Worm (Caenorhabditis elegans) whole organism, L4 larva: ENCODE results near the gene ver-1.

Experiments used
- D1046.2 ChIP-seq: fragments of 200-800 bp; sonication (Bioruptor generic); IDR thresholded peaks from 2 replicates; pipeline ENCODE4 v1.3.6; 2022; ENCODE audit warnings: missing genetic modification characterization, missing compliant biosample characterization
- F49E8.2 ChIP-seq: sonication (generic microtip); optimal IDR thresholded peaks from 2 replicates; lab custom pipeline; 2016; ENCODE audit warnings: missing compliant biosample characterization, mild to moderate bottlenecking, missing genetic modification characterization, borderline replicate concordance
- aly-2 ChIP-seq: sonication (generic microtip); optimal IDR thresholded peaks from 2 replicates; lab custom pipeline; 2018; ENCODE audit warnings: missing biosample characterization, missing genetic modification characterization
- ctbp-1 ChIP-seq: fragments of 200-800 bp; sonication (Bioruptor generic); IDR thresholded peaks from 2 replicates; pipeline ENCODE4 v1.3.6; 2022; ENCODE audit warnings: missing genetic modification reagents, missing genetic modification characterization, missing compliant biosample characterization
- fos-1 ChIP-seq: fragments of 150-350 bp; optimal IDR thresholded peaks from 2 replicates; lab custom pipeline; 2014; ENCODE audit warnings: missing biosample characterization, missing genetic modification characterization
- gei-8 ChIP-seq: fragments of 200-800 bp; sonication (Bioruptor generic); optimal IDR thresholded peaks from 2 replicates; lab custom pipeline; 2018; ENCODE audit warnings: mild to moderate bottlenecking, missing genetic modification characterization, missing compliant biosample characterization
- nhr-237 ChIP-seq: sonication (generic microtip); optimal IDR thresholded peaks from 2 replicates; lab custom pipeline; 2017; ENCODE audit warnings: missing biosample characterization, missing genetic modification characterization
- unc-62 ChIP-seq, 3 experiments: fragments of 150-350 bp in 1 of 3; sonication (generic microtip); optimal IDR thresholded peaks in 2 of 3; peaks in 1 of 3; 1 replicate in 1 of 3; 2 replicates in 2 of 3; lab custom pipeline; 2014 to 2017; ENCODE audit warnings: missing biosample characterization in 3 of 3, missing genetic modification characterization in 3 of 3, missing genetic modification reagents in 3 of 3, missing genotype in 1 of 3
- zip-11 ChIP-seq: fragments of 200-800 bp; sonication (Bioruptor generic); IDR thresholded peaks from 2 replicates; pipeline ENCODE4 v1.3.6; 2022; ENCODE audit warnings: missing genetic modification characterization, missing compliant biosample characterization

- TF ChIP-seq zip-11 (GFP tag; lab: Robert Waterston, UW), result no peak
- TF ChIP-seq unc-62 (GFP tag; optimal IDR thresholded peaks at IDR 0.05 in 1 of 2; lab: Kevin White, UChicago), result no peak
- no peak for TF ChIP-seq unc-62 (tag; optimal IDR thresholded peaks at IDR 0.05; lab: Kevin White, UChicago)
- TF ChIP-seq ctbp-1 (GFP tag; lab: Robert Waterston, UW), result no peak
- TF ChIP-seq aly-2 (tag; lab: Kevin White, UChicago), result no peak
- TF ChIP-seq nhr-237, result no peak
- TF ChIP-seq F49E8.2, result no peak
- TF ChIP-seq fos-1 (tag; lab: Kevin White, UChicago), result no peak
- no peak for TF ChIP-seq D1046.2
- no peak for TF ChIP-seq gei-8 (GFP tag; lab: Kevin White, UChicago)
Measured at ce11 chrIII:146369-146768, 10.3 kb upstream of the ver-1 start, which contains the start of gene fbxb-84.
